Fruit fly (Drosophila melanogaster): ENCODE measurements around the gene ab.
A peak's percentile ranks its signal among the peaks of the same experiment; 100 is the strongest.

DNA sequence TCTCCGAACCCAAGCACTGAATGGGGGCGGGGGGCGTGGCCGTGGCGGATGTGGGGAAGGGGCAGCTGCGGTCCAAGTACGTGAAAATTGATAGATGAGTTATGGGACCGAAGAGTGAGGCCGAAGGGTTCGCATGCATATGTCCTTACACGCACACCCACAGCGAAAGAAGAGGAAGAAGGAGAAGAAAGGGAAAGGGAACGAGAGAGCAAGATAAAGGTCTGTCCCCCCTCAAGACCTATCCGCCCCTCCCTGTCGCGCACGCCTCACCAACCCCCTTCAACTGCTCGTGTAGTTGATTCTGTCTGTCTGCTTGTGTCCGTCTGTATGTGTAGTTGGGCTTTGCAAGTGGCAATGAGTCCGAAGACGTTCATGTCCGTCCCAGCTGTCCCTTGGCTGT is 38.9 kb downstream of the ab start:
- TF ChIP-seq fru (GFP tag; optimal IDR thresholded peaks at IDR 0.05) (no peak), Abd-B (GFP tag; optimal IDR thresholded peaks at IDR 0.05) (no peak), foxo (GFP tag; optimal IDR thresholded peaks at IDR 0.05) (no peak), Dfd (GFP tag; optimal IDR thresholded peaks at IDR 0.05) (peak; percentile 47), Myc (optimal IDR thresholded peaks at IDR 0.05) (no peak), OdsH (GFP tag; optimal IDR thresholded peaks at IDR 0.05) (no peak), psq (GFP tag; optimal IDR thresholded peaks at IDR 0.05) (no peak), Rel (GFP tag; optimal IDR thresholded peaks at IDR 0.05) (no peak), Rel (tag; optimal IDR thresholded peaks at IDR 0.05) (no peak), brk (GFP tag; optimal IDR thresholded peaks at IDR 0.05) (no peak), Sp1 (GFP tag; optimal IDR thresholded peaks at IDR 0.05) (no peak), Hr78 (GFP tag; optimal IDR thresholded peaks at IDR 0.05) (no peak), CG32264 (GFP tag; optimal IDR thresholded peaks at IDR 0.05) (no peak), pan (optimal IDR thresholded peaks at IDR 0.05) (no peak)
